Worm (Caenorhabditis elegans): ENCODE data around the gene lgc-18.

- TF ChIP-seq him-1 (tag; optimal IDR thresholded peaks at IDR 0.05) (no peak), W03F9.2 (tag; optimal IDR thresholded peaks at IDR 0.05) (no peak)
Measured at ce11 chrX:12086297-12086696, 39.1 kb upstream of the lgc-18 start.
